Fruit fly (Drosophila melanogaster) whole organism, pupa: ENCODE data around the gene TAF1B.

ENCODE experiments used
- CG12605 ChIP-seq: fragments of 200-800 bp; sonication (Bioruptor generic); IDR thresholded peaks from 2 replicates; pipeline ENCODE4 v1.3.6; 2022; ENCODE audit warnings: missing biosample characterization, missing genetic modification characterization
- CG13204 ChIP-seq: fragments of 200-800 bp; sonication (Bioruptor generic); optimal IDR thresholded peaks from 2 replicates; lab custom pipeline; 2018; ENCODE audit warnings: missing biosample characterization, mild to moderate bottlenecking, missing genetic modification characterization, moderate library complexity
- CG14655 ChIP-seq: fragments of 200-800 bp; sonication (Bioruptor generic); optimal IDR thresholded peaks from 3 replicates; lab custom pipeline; 2017; ENCODE audit warnings: mild to moderate bottlenecking, missing biosample characterization, missing genetic modification reagents, missing genetic modification characterization
- CG17806 ChIP-seq: fragments of 200-800 bp; sonication (Bioruptor generic); optimal IDR thresholded peaks from 2 replicates; lab custom pipeline; 2018; ENCODE audit warnings: missing biosample characterization, mild to moderate bottlenecking, missing genetic modification characterization, moderate library complexity
- CG8159 ChIP-seq: fragments of 200-800 bp; sonication (Bioruptor generic); optimal IDR thresholded peaks from 3 replicates; lab custom pipeline; 2018; ENCODE audit warnings: missing biosample characterization, mild to moderate bottlenecking, missing genetic modification characterization, moderate library complexity
- CG9948 ChIP-seq: fragments of 200-800 bp; sonication (Bioruptor generic); optimal IDR thresholded peaks from 2 replicates; lab custom pipeline; 2018; ENCODE audit warnings: missing biosample characterization, mild to moderate bottlenecking, missing genetic modification characterization, moderate library complexity
- EcR ChIP-seq: fragments of 200-800 bp; sonication (Bioruptor generic); optimal IDR thresholded peaks from 3 replicates; lab custom pipeline; 2019; ENCODE audit warnings: missing biosample characterization, missing genetic modification characterization, mild to moderate bottlenecking, moderate library complexity, missing genetic modification reagents
- Pif1A ChIP-seq: fragments of 200-800 bp; sonication (Bioruptor generic); optimal IDR thresholded peaks from 3 replicates; lab custom pipeline; 2016; ENCODE audit warnings: missing biosample characterization, missing genetic modification characterization
- Pif1B ChIP-seq: fragments of 200-800 bp; sonication (Bioruptor generic); optimal IDR thresholded peaks from 3 replicates; lab custom pipeline; 2016; ENCODE audit warnings: missing biosample characterization, missing genetic modification characterization
- Snoo ChIP-seq: fragments of 200-800 bp; sonication (Bioruptor generic); optimal IDR thresholded peaks from 3 replicates; lab custom pipeline; 2017; ENCODE audit warnings: missing biosample characterization, mild to moderate bottlenecking, missing genetic modification characterization, inconsistent platforms

DNA sequence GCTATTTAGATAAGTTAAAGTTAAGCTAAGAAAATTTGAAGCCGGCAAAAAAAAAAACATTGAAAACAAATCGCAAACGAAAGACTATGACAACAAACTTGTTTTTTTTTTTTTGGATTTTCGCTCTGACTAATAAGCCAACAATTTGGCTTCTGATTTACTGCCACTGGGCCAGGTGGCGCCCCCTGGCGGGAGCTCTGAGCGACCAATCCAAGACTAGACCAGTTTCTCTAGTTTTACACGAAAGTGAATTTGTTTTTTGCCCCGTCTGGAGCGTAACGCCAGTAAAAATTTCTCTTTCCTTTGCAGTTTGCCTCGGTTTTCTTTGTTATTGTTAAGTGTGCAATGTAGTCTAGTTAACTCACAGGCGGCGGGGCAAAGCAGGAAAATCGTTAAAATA lies 19.2 kb downstream of the TAF1B start:
- TF ChIP-seq CG9948 (no peak), Pif1B (GFP tag; lab: Kevin White, UChicago) (no peak), EcR (GFP tag; lab: Kevin White, UChicago) (no peak), CG14655 (GFP tag; lab: Kevin White, UChicago) (peak; percentile 52), CG17806 (tag; lab: Kevin White, UChicago) (no peak), Pif1A (GFP tag; lab: Kevin White, UChicago) (no peak), CG8159 (tag; lab: Kevin White, UChicago) (no peak), CG13204 (no peak), Snoo (tag; lab: Kevin White, UChicago) (no peak), CG12605 (GFP tag; lab: Robert Waterston, UW) (no peak)
